Fruit fly (Drosophila melanogaster) ovary, adult (tissue): ENCODE data around the gene CG5641.

ENCODE experiments used
- CG17801 ChIP-seq: fragments of 200-800 bp; optimal IDR thresholded peaks from 2 replicates; lab custom pipeline; 2019; ENCODE audit warnings: missing biosample characterization, mild to moderate bottlenecking, missing genetic modification characterization, moderate library complexity; ENCODE audit not compliant: partially characterized antibody

Gene CG5641

dm6 chr3R:12408160-12408559, 20.9 kb downstream of the CG5641 start, which contains the start of gene CG5196:
Gene CG5196, plus strand, starts transcription at chr3R:12408316.
- peak; percentile 25 for TF ChIP-seq CG17801

- TF ChIP-seq CG17801 = peak; percentile 75
Measured at dm6 chr3R:12406235-12407196, 22.6 kb downstream of the CG5641 start, which contains the start of gene CG5167. Gene CG5167, plus strand, starts transcription at chr3R:12406532.

- no peak for TF ChIP-seq CG17801
Measured at dm6 chr3R:12405928-12406234, 23.2 kb downstream of the CG5641 start, which contains the start of gene Cyp9f2. Gene Cyp9f2, minus strand, starts transcription at chr3R:12406028.

DNA sequence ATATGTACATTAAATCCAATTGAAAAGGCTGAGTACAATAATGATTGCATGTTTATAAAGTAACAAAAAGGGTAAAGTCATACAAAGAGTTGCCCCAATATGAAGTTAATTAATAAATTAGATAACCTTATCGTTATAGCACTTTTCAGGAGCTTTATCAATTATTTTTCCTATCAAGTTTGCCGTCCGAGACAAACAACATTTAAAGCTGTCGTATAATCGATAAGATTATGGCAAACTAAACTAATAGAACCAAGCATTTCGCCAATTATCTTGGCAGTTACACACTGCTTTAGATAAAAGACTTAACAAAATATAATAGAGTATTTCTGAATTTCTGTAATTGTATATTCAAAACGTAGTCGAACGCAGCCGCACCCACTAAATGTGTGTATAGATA, 23.9 kb downstream of the CG5641 start:
- no peak for TF ChIP-seq CG17801

dm6 chr3R:12402935-12403334, 26.1 kb downstream of the CG5641 start:
- peak; percentile 100 for TF ChIP-seq CG17801

dm6 chr3R:12401672-12402296, 27.3 kb downstream of the CG5641 start, which contains the start of gene DNAlig3:
Gene DNAlig3, minus strand, starts transcription at chr3R:12401839.
- TF ChIP-seq CG17801 = peak; percentile 67

- TF ChIP-seq CG17801 = no peak
Measured at dm6 chr3R:12398620-12399247, 30.3 kb downstream of the CG5641 start, which contains the start of gene Cyp9f3. Gene Cyp9f3, minus strand, starts transcription at chr3R:12398929.

DNA sequence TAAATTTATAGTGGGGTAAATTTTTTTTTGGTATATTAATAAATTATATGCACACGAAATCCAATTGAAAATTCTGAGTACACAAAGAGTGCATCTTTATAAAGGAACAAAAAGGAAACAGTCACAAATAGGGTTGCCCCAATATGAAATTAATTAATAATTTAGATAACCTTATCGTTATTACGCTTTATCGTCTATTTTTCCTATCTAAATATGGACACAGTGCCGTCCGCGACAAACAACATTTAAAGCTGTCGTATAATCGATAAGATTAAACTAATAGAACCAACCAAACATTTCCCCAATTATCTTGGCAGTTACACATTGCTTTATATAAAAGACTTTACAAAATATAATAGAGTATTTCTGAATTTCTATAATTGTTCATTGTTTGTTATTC, 31.0 kb downstream of the CG5641 start:
- TF ChIP-seq CG17801 = peak; percentile 19

DNA sequence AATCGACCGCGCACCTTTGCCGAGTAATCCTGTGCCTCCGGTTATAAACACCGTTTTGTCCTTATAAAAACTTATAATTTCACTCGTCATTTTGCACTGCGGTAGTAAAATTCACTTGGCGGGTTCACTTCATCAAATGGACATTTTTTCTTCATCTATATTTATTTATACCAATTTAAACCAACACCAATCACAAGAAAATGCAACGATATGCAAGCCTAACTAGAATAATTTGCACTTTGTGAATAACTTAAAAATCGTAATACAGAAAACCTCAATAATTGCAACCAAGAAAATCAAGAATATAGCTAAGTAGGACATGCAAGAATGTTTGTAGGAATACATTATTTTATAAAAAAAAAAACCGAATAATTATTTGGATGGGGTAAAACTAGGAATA, 33.2 kb downstream of the CG5641 start, which contains the start of the genes CG10096 and CG10097:
CG10096 (minus strand) TSS at position 101 of the 400 bp plus-strand sequence.
CG10097 (minus strand) TSS at position 101 of the 400 bp plus-strand sequence.
- TF ChIP-seq CG17801 = no peak

dm6 chr3R:12386965-12387364, 42.1 kb downstream of the CG5641 start, which contains the start of gene CG33098:
Gene CG33098, plus strand, starts transcription at chr3R:12387188.
- no peak for TF ChIP-seq CG17801

dm6 chr3R:12385949-12386348, 43.1 kb downstream of the CG5641 start, which contains the start of gene Sol1:
Gene Sol1, plus strand, starts transcription at chr3R:12386249.
- TF ChIP-seq CG17801 = no peak

- no peak for TF ChIP-seq CG17801
Measured at dm6 chr3R:12384274-12384673, 44.8 kb downstream of the CG5641 start.

dm6 chr3R:12383784-12384183, 45.3 kb downstream of the CG5641 start:
- TF ChIP-seq CG17801 = no peak

DNA sequence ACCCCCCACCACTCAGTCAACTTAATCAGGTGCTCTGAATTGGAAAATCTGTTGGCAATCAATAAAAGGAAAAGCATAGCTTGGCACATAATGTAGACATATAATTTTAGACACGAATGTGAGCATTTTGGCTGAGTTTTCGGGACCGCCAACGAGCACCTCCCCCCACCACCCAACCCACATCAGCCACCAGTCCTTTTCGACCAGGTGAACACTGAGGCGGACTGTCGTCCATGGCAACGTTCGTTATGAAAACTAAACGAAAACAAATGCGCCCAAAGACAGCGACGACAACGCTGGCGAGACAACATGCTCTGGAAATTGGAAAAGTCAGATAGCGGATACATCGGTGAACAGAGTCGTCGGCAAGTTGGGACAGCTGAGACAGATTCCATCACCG, 46.0 kb downstream of the CG5641 start, which contains the start of gene GstD11:
GstD11 (plus strand) TSS at position 301 of the 400 bp plus-strand sequence.
- no peak for TF ChIP-seq CG17801

dm6 chr3R:12382563-12382962, 46.5 kb downstream of the CG5641 start, which contains the start of gene CG10035:
Gene CG10035, minus strand, starts transcription at chr3R:12382691.
- TF ChIP-seq CG17801 = no peak

dm6 chr3R:12381130-12381700, 47.9 kb downstream of the CG5641 start:
- TF ChIP-seq CG17801 = no peak
